Worm (Caenorhabditis elegans) whole organism, young adult: ENCODE results near the gene hot-1.

Experiments
- B0019.2 ChIP-seq: fragments of 200-800 bp; sonication (Bioruptor generic); conservative IDR thresholded peaks from 2 replicates; pipeline ENCODE4 v1.3.6; 2022; ENCODE audit warnings: missing genetic modification reagents, missing genetic modification characterization, missing compliant biosample characterization
- F52B5.7 ChIP-seq: sonication (generic microtip); optimal IDR thresholded peaks from 2 replicates; lab custom pipeline; 2016; ENCODE audit warnings: mild to moderate bottlenecking, missing genetic modification characterization, missing compliant biosample characterization
- atf-7 ChIP-seq: sonication (generic microtip); optimal IDR thresholded peaks from 2 replicates; lab custom pipeline; 2017; ENCODE audit warnings: mild to moderate bottlenecking, missing genetic modification characterization, missing compliant biosample characterization
- ets-4 ChIP-seq: fragments of 200-800 bp; sonication (Bioruptor generic); optimal IDR thresholded peaks from 2 replicates; lab custom pipeline; 2018; ENCODE audit warnings: mild to moderate bottlenecking, missing genetic modification characterization, missing compliant biosample characterization
- gei-17 ChIP-seq: fragments of 200-800 bp; sonication (Bioruptor generic); optimal IDR thresholded peaks from 2 replicates; lab custom pipeline; 2018; ENCODE audit warnings: mild to moderate bottlenecking, missing genetic modification characterization, missing compliant biosample characterization
- lin-35 ChIP-seq, 3 experiments: fragments of 150-350 bp in 2 of 3; sonication (generic microtip) in 1 of 3; optimal IDR thresholded peaks; 2 replicates each; lab custom pipeline; 2014 to 2018; ENCODE audit warnings: missing biosample characterization in 3 of 3, missing genetic modification characterization in 3 of 3, missing genetic modification reagents in 3 of 3
- mxl-1 ChIP-seq: sonication (generic microtip); optimal IDR thresholded peaks from 2 replicates; lab custom pipeline; 2016; ENCODE audit warnings: missing genetic modification characterization, missing compliant biosample characterization
- rpc-1 ChIP-seq, 2 experiments: fragments of 150-350 bp in 1 of 2; sonication (generic microtip) in 1 of 2; optimal IDR thresholded peaks; 2 replicates each; lab custom pipeline; 2014 to 2018; ENCODE audit warnings: missing biosample characterization in 1 of 2, missing genetic modification characterization in 1 of 2, missing genetic modification reagents in 1 of 2, missing genotype in 1 of 2
- snpc-4 ChIP-seq, 5 experiments: fragments of 150-350 bp in 1 of 5; sonication (generic microtip) in 4 of 5; optimal IDR thresholded peaks; 2 replicates each; lab custom pipeline; 2014 to 2018; ENCODE audit warnings: missing genetic modification characterization in 5 of 5, missing biosample characterization in 3 of 5, antibody characterized with exemption in 2 of 5, mild to moderate bottlenecking in 2 of 5, missing compliant biosample characterization in 2 of 5, missing genotype in 2 of 5, moderate library complexity in 2 of 5, missing genetic modification reagents in 1 of 5
- unc-130 ChIP-seq: sonication (generic microtip); optimal IDR thresholded peaks from 2 replicates; lab custom pipeline; 2016; ENCODE audit warnings: missing genetic modification reagents, missing genetic modification characterization, missing compliant biosample characterization

ce11 chrV:14614454-14614853 lies 6.5 kb upstream of the hot-1 start:
- no peak for TF ChIP-seq atf-7 (tag; lab: Kevin White, UChicago)
- no peak for TF ChIP-seq B0019.2
- TF ChIP-seq unc-130 = no peak
- TF ChIP-seq lin-35 (GFP tag; optimal IDR thresholded peaks at IDR 0.05; lab: Kevin White, UChicago) = no peak
- TF ChIP-seq ets-4 (GFP tag; lab: Kevin White, UChicago) = no peak
- no peak for TF ChIP-seq mxl-1 (tag; lab: Kevin White, UChicago)
- TF ChIP-seq F52B5.7 (tag; lab: Kevin White, UChicago) = no peak
- no peak for TF ChIP-seq gei-17
- TF ChIP-seq rpc-1 (optimal IDR thresholded peaks at IDR 0.05; lab: Kevin White, UChicago) = no peak
- no peak for TF ChIP-seq rpc-1 (tag; optimal IDR thresholded peaks at IDR 0.05; lab: Kevin White, UChicago)
- no peak for TF ChIP-seq snpc-4 (GFP tag; optimal IDR thresholded peaks at IDR 0.05; lab: Kevin White, UChicago)
- no peak for TF ChIP-seq snpc-4 (tag; optimal IDR thresholded peaks at IDR 0.05; lab: Kevin White, UChicago)
